Worm (Caenorhabditis elegans) whole organism, L1 larva: ENCODE data around the gene sir-2.3.

Experiments
- C16A3.4 ChIP-seq: fragments of 150-350 bp; optimal IDR thresholded peaks from 2 replicates; lab custom pipeline; 2014; ENCODE audit warnings: missing biosample characterization, missing genetic modification characterization
- F16B12.6 ChIP-seq: fragments of 150-350 bp; optimal IDR thresholded peaks from 2 replicates; lab custom pipeline; 2014; ENCODE audit warnings: missing biosample characterization, missing genetic modification characterization
- aha-1 ChIP-seq: fragments of 150-350 bp; optimal IDR thresholded peaks from 2 replicates; lab custom pipeline; 2014; ENCODE audit warnings: missing biosample characterization, missing genetic modification characterization
- ama-1 ChIP-seq: fragments of 150-350 bp; optimal IDR thresholded peaks from 2 replicates; lab custom pipeline; 2014
- ceh-8 ChIP-seq: fragments of 200-800 bp; sonication (Bioruptor generic); optimal IDR thresholded peaks from 2 replicates; lab custom pipeline; 2018; ENCODE audit warnings: mild to moderate bottlenecking, missing genetic modification characterization, moderate library complexity, missing compliant biosample characterization
- ceh-90 ChIP-seq: sonication (generic microtip); optimal IDR thresholded peaks from 2 replicates; lab custom pipeline; 2016; ENCODE audit warnings: missing genetic modification characterization, missing compliant biosample characterization
- efl-1 ChIP-seq, 4 experiments: fragments of 150-350 bp; optimal IDR thresholded peaks in 3 of 4; peaks in 1 of 4; 1 replicate in 1 of 4; 2 replicates in 3 of 4; lab custom pipeline; 2014; ENCODE audit warnings: missing biosample characterization in 2 of 4, missing genetic modification characterization in 2 of 4, missing genetic modification reagents in 2 of 4
- efl-3 ChIP-seq: fragments of 200-800 bp; sonication (Bioruptor generic); optimal IDR thresholded peaks from 2 replicates; lab custom pipeline; 2018; ENCODE audit warnings: mild to moderate bottlenecking, missing genetic modification characterization, missing compliant biosample characterization
- egl-13 ChIP-seq: sonication (generic microtip); optimal IDR thresholded peaks from 2 replicates; lab custom pipeline; 2016; ENCODE audit warnings: missing genotype, missing genetic modification reagents, missing genetic modification characterization, missing compliant biosample characterization
- egl-27 ChIP-seq, 2 experiments: fragments of 150-350 bp in 1 of 2; sonication (generic microtip); optimal IDR thresholded peaks; 3 replicates each; lab custom pipeline; 2017 to 2018; ENCODE audit warnings: missing biosample characterization in 2 of 2, missing genetic modification characterization in 2 of 2, missing genetic modification reagents in 2 of 2
- fkh-10 ChIP-seq: sonication (generic microtip); optimal IDR thresholded peaks from 2 replicates; lab custom pipeline; 2017; ENCODE audit warnings: missing biosample characterization, missing genetic modification reagents, missing genetic modification characterization
- fkh-8 ChIP-seq: sonication (generic microtip); optimal IDR thresholded peaks from 2 replicates; lab custom pipeline; 2016; ENCODE audit warnings: mild to moderate bottlenecking, missing genetic modification characterization, missing compliant biosample characterization
- hlh-4 ChIP-seq: sonication (generic microtip); optimal IDR thresholded peaks from 2 replicates; lab custom pipeline; 2016; ENCODE audit warnings: mild to moderate bottlenecking, missing genetic modification characterization, missing compliant biosample characterization
- isw-1 ChIP-seq: fragments of 200-800 bp; sonication (Bioruptor generic); IDR thresholded peaks from 2 replicates; pipeline ENCODE4 v1.3.6; 2022; ENCODE audit warnings: missing genetic modification characterization, missing compliant biosample characterization
- lin-13 ChIP-seq: fragments of 150-350 bp; optimal IDR thresholded peaks from 2 replicates; lab custom pipeline; 2014; ENCODE audit warnings: missing biosample characterization, missing genetic modification reagents, missing genetic modification characterization
- lin-14 ChIP-seq: fragments of 200-800 bp; sonication (Bioruptor generic); optimal IDR thresholded peaks from 2 replicates; lab custom pipeline; 2018; ENCODE audit warnings: mild to moderate bottlenecking, missing genetic modification characterization, moderate library complexity, missing compliant biosample characterization
- lin-15B ChIP-seq: fragments of 150-350 bp; sonication (generic microtip); optimal IDR thresholded peaks from 3 replicates; lab custom pipeline; 2014; ENCODE audit warnings: missing biosample characterization, missing genetic modification characterization
- nhr-11 ChIP-seq: fragments of 150-350 bp; optimal IDR thresholded peaks from 2 replicates; lab custom pipeline; 2014; ENCODE audit warnings: missing biosample characterization, missing genetic modification characterization
- nhr-12 ChIP-seq: sonication (generic microtip); optimal IDR thresholded peaks from 2 replicates; lab custom pipeline; 2017; ENCODE audit warnings: missing biosample characterization, missing genetic modification characterization
- nhr-20 ChIP-seq: sonication (generic microtip); optimal IDR thresholded peaks from 2 replicates; lab custom pipeline; 2016; ENCODE audit warnings: mild to moderate bottlenecking, missing genetic modification characterization, missing compliant biosample characterization
- nhr-71 ChIP-seq: sonication (generic microtip); optimal IDR thresholded peaks from 2 replicates; lab custom pipeline; 2016; ENCODE audit warnings: mild to moderate bottlenecking, missing genetic modification characterization, moderate library complexity, missing compliant biosample characterization
- nhr-76 ChIP-seq: sonication (generic microtip); optimal IDR thresholded peaks from 2 replicates; lab custom pipeline; 2017; ENCODE audit warnings: missing biosample characterization, missing genetic modification characterization
- nhr-77 ChIP-seq: fragments of 150-350 bp; optimal IDR thresholded peaks from 2 replicates; lab custom pipeline; 2014; ENCODE audit warnings: missing biosample characterization, missing genetic modification characterization
- nhr-84 ChIP-seq: sonication (generic microtip); optimal IDR thresholded peaks from 2 replicates; lab custom pipeline; 2017; ENCODE audit warnings: missing biosample characterization, missing genetic modification characterization
- nhr-90 ChIP-seq: sonication (generic microtip); optimal IDR thresholded peaks from 2 replicates; lab custom pipeline; 2016; ENCODE audit warnings: mild to moderate bottlenecking, missing genetic modification characterization, missing compliant biosample characterization; ENCODE audit not compliant: poor library complexity
- pag-3 ChIP-seq: sonication (generic microtip); optimal IDR thresholded peaks from 2 replicates; lab custom pipeline; 2017; ENCODE audit warnings: missing genetic modification characterization, mild to moderate bottlenecking, missing compliant biosample characterization, antibody characterized with exemption, borderline replicate concordance; ENCODE audit not compliant: insufficient read depth
- pax-3 ChIP-seq: fragments of 200-800 bp; sonication (Bioruptor generic); optimal IDR thresholded peaks from 2 replicates; lab custom pipeline; 2018; ENCODE audit warnings: mild to moderate bottlenecking, missing genetic modification characterization, moderate library complexity, missing compliant biosample characterization
- pqm-1 ChIP-seq: sonication (generic microtip); optimal IDR thresholded peaks from 3 replicates; lab custom pipeline; 2017; ENCODE audit warnings: missing biosample characterization, missing genetic modification characterization
- rnt-1 ChIP-seq: sonication (generic microtip); optimal IDR thresholded peaks from 2 replicates; lab custom pipeline; 2016; ENCODE audit warnings: mild to moderate bottlenecking, missing genetic modification characterization, moderate library complexity, missing compliant biosample characterization
- snpc-4 ChIP-seq: fragments of 150-350 bp; optimal IDR thresholded peaks from 2 replicates; lab custom pipeline; 2014; ENCODE audit warnings: missing biosample characterization, missing genetic modification characterization
- swsn-7 ChIP-seq: sonication (generic microtip); optimal IDR thresholded peaks from 2 replicates; lab custom pipeline; 2016; ENCODE audit warnings: missing genetic modification characterization, missing compliant biosample characterization
- tbx-2 ChIP-seq: sonication (generic microtip); optimal IDR thresholded peaks from 2 replicates; lab custom pipeline; 2016; ENCODE audit warnings: missing genetic modification characterization, missing compliant biosample characterization
- unc-130 ChIP-seq: fragments of 150-350 bp; optimal IDR thresholded peaks from 2 replicates; lab custom pipeline; 2017; ENCODE audit warnings: missing biosample characterization, missing genetic modification characterization, inconsistent platforms
- unc-62 ChIP-seq: fragments of 150-350 bp; optimal IDR thresholded peaks from 2 replicates; lab custom pipeline; 2014; ENCODE audit warnings: missing biosample characterization, missing genetic modification reagents, missing genetic modification characterization
- unc-98 ChIP-seq: fragments of 200-800 bp; sonication (Bioruptor generic); IDR thresholded peaks from 2 replicates; pipeline ENCODE4 v1.3.6; 2022; ENCODE audit warnings: missing genetic modification characterization, missing compliant biosample characterization
- vab-15 ChIP-seq: sonication (generic microtip); optimal IDR thresholded peaks from 2 replicates; lab custom pipeline; 2017; ENCODE audit warnings: missing genotype, mild to moderate bottlenecking, missing genetic modification characterization, missing compliant biosample characterization
- zip-4 ChIP-seq: fragments of 200-800 bp; sonication (Bioruptor generic); optimal IDR thresholded peaks from 2 replicates; lab custom pipeline; 2018; ENCODE audit warnings: mild to moderate bottlenecking, missing genetic modification characterization, moderate library complexity, missing compliant biosample characterization

sir-2.3 gene

ce11 chrX:13291506-13291905 is 40.0 kb upstream of the sir-2.3 start, which contains the start of gene srd-38:
Gene srd-38, plus strand, starts transcription at chrX:13291806.
- TF ChIP-seq hlh-4, result no peak
- TF ChIP-seq efl-3 (GFP tag; lab: Kevin White, UChicago), result no peak
- no peak for TF ChIP-seq zip-4

- TF ChIP-seq lin-15B (tag; lab: Kevin White, UChicago), result no peak
- no peak for TF ChIP-seq pag-3 (tag; lab: Kevin White, UChicago)
- TF ChIP-seq, all 84 proteins: peak for 0
Measured at ce11 chrX:13293023-13293422, 38.5 kb upstream of the sir-2.3 start.

ce11 chrX:13294669-13295068 is 36.8 kb upstream of the sir-2.3 start, which contains the start of gene srd-36:
Gene srd-36, minus strand, starts transcription at chrX:13294769.
- no peak for TF ChIP-seq lin-14
- TF ChIP-seq F16B12.6 (tag; lab: Kevin White, UChicago), result no peak
- TF ChIP-seq C16A3.4 (tag; lab: Kevin White, UChicago), result no peak
- TF ChIP-seq swsn-7, result no peak
- TF ChIP-seq snpc-4, result no peak
- no peak for TF ChIP-seq unc-62 (GFP tag; lab: Kevin White, UChicago)
- TF ChIP-seq nhr-77 (tag; lab: Kevin White, UChicago), result no peak
- TF ChIP-seq pax-3, result no peak
- TF ChIP-seq tbx-2 (tag; lab: Kevin White, UChicago), result no peak
- no peak for TF ChIP-seq egl-13 (tag; lab: Kevin White, UChicago)
- no peak for TF ChIP-seq ceh-90 (tag; lab: Kevin White, UChicago)
- no peak for TF ChIP-seq nhr-84

- TF ChIP-seq efl-1 (optimal IDR thresholded peaks at IDR 0.05; lab: Kevin White, UChicago), result no peak
- peak in 1 of 2 experiments; percentile 74 for TF ChIP-seq efl-1 (GFP tag; optimal IDR thresholded peaks at IDR 0.05 in 1 of 2; lab: Kevin White, UChicago)
- TF ChIP-seq vab-15 (tag; lab: Kevin White, UChicago), result no peak
Measured at ce11 chrX:13300503-13300902, 31.0 kb upstream of the sir-2.3 start, which contains the start of gene srd-39. Gene srd-39, minus strand, starts transcription at chrX:13300603.

- TF ChIP-seq ceh-8 (GFP tag; lab: Kevin White, UChicago) (peak; percentile 69), aha-1 (tag; lab: Kevin White, UChicago) (no peak), lin-14 (no peak)
Measured at ce11 chrX:13303357-13303756, 28.1 kb upstream of the sir-2.3 start, which contains the start of gene srd-42. Gene srd-42, minus strand, starts transcription at chrX:13303457.

- TF ChIP-seq ceh-8 (GFP tag; lab: Kevin White, UChicago), result peak; percentile 33
- TF ChIP-seq lin-13 (GFP tag; lab: Kevin White, UChicago), result no peak
- TF ChIP-seq efl-1 (optimal IDR thresholded peaks at IDR 0.05; lab: Kevin White, UChicago), result no peak
- TF ChIP-seq efl-1 (GFP tag; optimal IDR thresholded peaks at IDR 0.05 in 1 of 2; lab: Kevin White, UChicago), result no peak
- no peak for TF ChIP-seq ama-1 (lab: Kevin White, UChicago)
Measured at ce11 chrX:13305779-13306178, 25.7 kb upstream of the sir-2.3 start, which contains the start of gene srd-43. Gene srd-43, minus strand, starts transcription at chrX:13305844.

- TF ChIP-seq ama-1 (lab: Kevin White, UChicago) (no peak), unc-130 (tag; lab: Kevin White, UChicago) (peak; percentile 78), aha-1 (tag; lab: Kevin White, UChicago) (no peak), rnt-1 (tag; lab: Kevin White, UChicago) (peak; percentile 83), snpc-4 (peak; percentile 26), nhr-90 (tag; lab: Kevin White, UChicago) (peak; percentile 83), egl-27 (tag; optimal IDR thresholded peaks at IDR 0.05; lab: Kevin White, UChicago) (peak in 1 of 2 experiments; percentile 59), nhr-76 (peak; percentile 31), nhr-84 (no peak), pag-3 (tag; lab: Kevin White, UChicago) (no peak), nhr-11 (tag; lab: Kevin White, UChicago) (no peak), pqm-1 (tag; lab: Kevin White, UChicago) (no peak), fkh-10 (GFP tag; lab: Kevin White, UChicago) (peak; percentile 51), unc-62 (GFP tag; lab: Kevin White, UChicago) (no peak), F16B12.6 (tag; lab: Kevin White, UChicago) (no peak), fkh-8 (tag; lab: Kevin White, UChicago) (peak; percentile 80), swsn-7 (peak; percentile 81), nhr-71 (tag; lab: Kevin White, UChicago) (peak; percentile 86), nhr-12 (tag; lab: Kevin White, UChicago) (no peak), unc-98 (no peak), isw-1 (peak; percentile 25; the same call in 1 of the 2 replicates), nhr-20 (tag; lab: Kevin White, UChicago) (peak; percentile 81), pax-3 (peak; percentile 41)
Measured at ce11 chrX:13306869-13307446, 24.5 kb upstream of the sir-2.3 start.
